Worm (Caenorhabditis elegans): ENCODE measurements around the gene ZK105.12.

DNA sequence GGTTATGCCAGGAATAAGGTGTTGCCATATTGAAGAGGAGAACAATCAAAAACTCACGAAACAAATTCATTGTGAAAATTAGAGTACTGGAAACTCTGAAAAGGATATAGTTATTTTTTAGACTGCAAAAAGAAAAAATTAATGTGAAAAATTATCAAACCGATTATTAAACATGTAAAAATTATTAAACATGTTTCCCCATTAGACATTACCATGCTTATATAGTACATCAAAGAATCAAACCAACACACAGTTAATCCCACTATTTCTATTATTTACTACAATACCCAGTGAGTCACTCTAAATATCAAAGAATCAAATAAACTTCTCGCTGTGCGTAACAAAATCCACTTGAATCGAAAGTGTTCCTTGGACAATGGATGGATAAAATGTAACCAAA lies 2.9 kb downstream of the ZK105.12 start, which contains the start of gene ZK105.13:
- TF ChIP-seq odd-2 (tag; optimal IDR thresholded peaks at IDR 0.05) = no peak
- no peak for TF ChIP-seq pha-2 (tag; optimal IDR thresholded peaks at IDR 0.05)
- TF ChIP-seq ceh-45 (GFP tag; IDR thresholded peaks at IDR 0.05) = no peak
- no peak for TF ChIP-seq ttx-3 (tag; optimal IDR thresholded peaks at IDR 0.05)
- no peak for TF ChIP-seq ceh-18 (tag; optimal IDR thresholded peaks at IDR 0.05)
- no peak for TF ChIP-seq ceh-48 (tag; optimal IDR thresholded peaks at IDR 0.05)
- TF ChIP-seq mec-3 (tag; optimal IDR thresholded peaks at IDR 0.05; ENCODE audit: borderline replicate concordance) = no peak
- TF ChIP-seq eyg-1 (tag; optimal IDR thresholded peaks at IDR 0.05) = no peak
- no peak for TF ChIP-seq ceh-2 (tag; optimal IDR thresholded peaks at IDR 0.05)
- TF ChIP-seq tbx-7 (tag; optimal IDR thresholded peaks at IDR 0.05) = no peak

All from whole organism, late embryonic.